Fruit fly (Drosophila melanogaster): ENCODE results near the gene Frl.

Gene Frl

dm6 chr3L:14028485-14029384, 24.3 kb upstream of the Frl start, which contains the start of gene Ptip (continued):
- peak; percentile 73 for TF ChIP-seq fd64A (GFP tag; optimal IDR thresholded peaks at IDR 0.05)
- no peak for TF ChIP-seq en (GFP tag; optimal IDR thresholded peaks at IDR 0.05)
- no peak for TF ChIP-seq fru (optimal IDR thresholded peaks at IDR 0.05)
- TF ChIP-seq Mad (GFP tag; optimal IDR thresholded peaks at IDR 0.05): no peak
- TF ChIP-seq CG8478 (optimal IDR thresholded peaks at IDR 0.05): peak; percentile 71
- TF ChIP-seq sqz (GFP tag; optimal IDR thresholded peaks at IDR 0.05): no peak
- peak; percentile 89 for TF ChIP-seq CG2129 (GFP tag; IDR thresholded peaks at IDR 0.05; ENCODE audit: partially characterized antibody)
- peak; percentile 49 for TF ChIP-seq lab (GFP tag; optimal IDR thresholded peaks at IDR 0.05)
- TF ChIP-seq Opbp (GFP tag; IDR thresholded peaks at IDR 0.05; ENCODE audit: partially characterized antibody): peak; percentile 98
- TF ChIP-seq Stat92E (GFP tag; optimal IDR thresholded peaks at IDR 0.05): no peak

DNA sequence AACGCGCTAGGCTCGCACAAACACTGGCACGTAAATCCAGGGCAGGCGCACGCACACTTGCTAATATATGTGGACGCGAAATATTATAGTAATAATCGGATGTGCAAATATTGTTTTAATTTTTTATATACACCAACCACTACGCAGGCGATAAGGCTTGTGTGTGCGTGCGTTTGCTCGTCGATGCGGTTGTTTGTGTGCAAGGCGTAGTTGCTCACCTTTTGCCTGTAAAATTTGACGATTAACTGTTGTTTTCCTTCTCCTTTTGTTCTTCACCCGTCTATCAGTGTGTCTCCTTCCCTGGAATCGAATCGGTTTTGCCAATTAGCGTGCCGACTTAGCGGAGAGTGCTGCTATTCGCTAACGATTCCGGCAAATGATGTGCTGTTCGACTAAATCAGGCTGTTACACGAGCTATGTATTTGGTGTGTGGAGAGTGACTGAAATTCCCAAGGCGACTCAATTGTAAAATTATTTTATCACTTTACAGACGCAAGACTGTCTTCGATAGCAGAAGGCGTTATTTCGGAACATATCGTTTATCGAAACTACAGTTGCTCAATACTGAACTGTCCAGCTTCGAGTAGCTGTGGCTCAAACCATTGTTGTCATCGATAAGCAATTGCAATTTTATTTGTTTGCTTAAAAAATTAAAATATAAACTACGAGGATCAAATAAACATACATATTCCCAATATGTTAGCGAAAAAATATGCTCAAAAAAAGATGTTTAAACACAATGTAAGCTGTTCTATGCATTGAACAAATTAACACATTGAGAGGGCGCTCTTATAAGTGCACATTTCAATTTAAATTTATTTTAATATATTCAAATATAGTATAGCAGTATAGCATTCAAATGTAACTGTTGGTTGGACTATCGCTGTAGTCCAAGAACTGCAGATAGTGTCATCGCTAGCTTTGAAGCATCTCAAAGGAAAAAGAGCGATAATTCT, 21.6 kb upstream of the Frl start, which contains the start of the genes CG6650 and endos:
CG6650 (plus strand) TSS at position 280 of the 956 bp plus-strand sequence.
endos (minus strand) TSS at position 536 of the 956 bp plus-strand sequence.
- TF ChIP-seq CG1024 (GFP tag; IDR thresholded peaks at IDR 0.05) (no peak), CG16815 (GFP tag; optimal IDR thresholded peaks at IDR 0.05) (no peak), emc (GFP tag; optimal IDR thresholded peaks at IDR 0.05) (no peak), CG4707 (GFP tag; optimal IDR thresholded peaks at IDR 0.05) (peak; percentile 41), ewg (GFP tag; optimal IDR thresholded peaks at IDR 0.05) (no peak), ERR (GFP tag; optimal IDR thresholded peaks at IDR 0.05) (no peak), CG18764 (GFP tag; optimal IDR thresholded peaks at IDR 0.05) (no peak), abd-A (tag; optimal IDR thresholded peaks at IDR 0.05) (no peak), pros (GFP tag; optimal IDR thresholded peaks at IDR 0.05) (no peak), HHEX (GFP tag; optimal IDR thresholded peaks at IDR 0.05) (no peak), CG11504 (tag; optimal IDR thresholded peaks at IDR 0.05) (no peak), CG2889 (GFP tag; IDR thresholded peaks at IDR 0.05) (no peak), CG30020 (tag; optimal IDR thresholded peaks at IDR 0.05) (peak; percentile 61), CG8290 (GFP tag; optimal IDR thresholded peaks at IDR 0.05) (peak; percentile 9), CG8290 (tag; optimal IDR thresholded peaks at IDR 0.05) (no peak), CG17361 (GFP tag; IDR thresholded peaks at IDR 0.05) (peak; percentile 64; the same call in 2 of the 3 replicates), ash1 (GFP tag; optimal IDR thresholded peaks at IDR 0.05) (no peak), D (optimal IDR thresholded peaks at IDR 0.05) (no peak), D (GFP tag; optimal IDR thresholded peaks at IDR 0.05) (no peak), zfh2 (GFP tag; optimal IDR thresholded peaks at IDR 0.05) (no peak), CG5245 (GFP tag; optimal IDR thresholded peaks at IDR 0.05) (no peak), maf-S (GFP tag; optimal IDR thresholded peaks at IDR 0.05) (no peak), CG1603 (tag; optimal IDR thresholded peaks at IDR 0.05) (peak; percentile 63), Trl (optimal IDR thresholded peaks at IDR 0.05) (no peak), Trl (GFP tag; optimal IDR thresholded peaks at IDR 0.05) (no peak), sob (GFP tag; IDR thresholded peaks at IDR 0.05) (0 out of 2 replicates have a peak, but pooled peaks have one; percentile 23), CG11093 (GFP tag; IDR thresholded peaks at IDR 0.05) (0 out of 3 replicates have a peak, but pooled peaks have one; percentile 33), CG34224 (GFP tag; IDR thresholded peaks at IDR 0.05; ENCODE audit: partially characterized antibody) (peak; percentile 66; the same call in 2 of the 3 replicates), Sin3A (optimal IDR thresholded peaks at IDR 0.05) (peak; percentile 57), CG9797 (GFP tag; optimal IDR thresholded peaks at IDR 0.05) (peak; percentile 32), HmgZ (tag; optimal IDR thresholded peaks at IDR 0.05) (peak; percentile 5), dm (GFP tag; optimal IDR thresholded peaks at IDR 0.05) (no peak), Bdp1 (GFP tag; optimal IDR thresholded peaks at IDR 0.05) (no peak), Chrac-16 (GFP tag; optimal IDR thresholded peaks at IDR 0.05) (peak; percentile 18), sqz (GFP tag; optimal IDR thresholded peaks at IDR 0.05) (no peak), cato (GFP tag; optimal IDR thresholded peaks at IDR 0.05; ENCODE audit: borderline replicate concordance) (no peak), ase (GFP tag; IDR thresholded peaks at IDR 0.05) (no peak), CG32532 (GFP tag; IDR thresholded peaks at IDR 0.05) (no peak)
